Fruit fly (Drosophila melanogaster): Measurements from ENCODE around the gene MED27.

dm6 chr3R:5627552-5627951, 27.4 kb upstream of the MED27 start, which contains the start of gene CG31551:
- no peak for TF ChIP-seq CG8478 (optimal IDR thresholded peaks at IDR 0.05)
- no peak for TF ChIP-seq CTCF (optimal IDR thresholded peaks at IDR 0.05)

All from S2 (cell line).